Fruit fly (Drosophila melanogaster): ENCODE results near the gene CG2258.

CG2258 gene

dm6 chrX:8100026-8100825 lies 1.7 kb downstream of the CG2258 start (continued):
- TF ChIP-seq spab (GFP tag; optimal IDR thresholded peaks at IDR 0.05) (peak; percentile 68), CG16779 (tag; optimal IDR thresholded peaks at IDR 0.05) (peak; percentile 60), Ets96B (tag; optimal IDR thresholded peaks at IDR 0.05) (peak; percentile 81), Lpt (GFP tag; optimal IDR thresholded peaks at IDR 0.05) (peak; percentile 66), CG11902 (GFP tag; optimal IDR thresholded peaks at IDR 0.05) (peak; percentile 13), CG11762 (GFP tag; optimal IDR thresholded peaks at IDR 0.05; ENCODE audit: insufficient read depth) (peak; percentile 69), CG32006 (GFP tag; optimal IDR thresholded peaks at IDR 0.05) (peak; percentile 87), CG6163 (GFP tag; IDR thresholded peaks at IDR 0.05) (peak; percentile 90), dac (GFP tag; optimal IDR thresholded peaks at IDR 0.05) (peak; percentile 60), CG8119 (GFP tag; IDR thresholded peaks at IDR 0.05) (peak; percentile 90), CG6792 (GFP tag; optimal IDR thresholded peaks at IDR 0.05) (peak; percentile 77), Gug (GFP tag; IDR thresholded peaks at IDR 0.05) (peak; percentile 84), CG4318 (GFP tag; optimal IDR thresholded peaks at IDR 0.05) (peak; percentile 69), svp (GFP tag) (peak; percentile 88), salr (GFP tag; optimal IDR thresholded peaks at IDR 0.05) (peak; percentile 52 to 76), topi (GFP tag; optimal IDR thresholded peaks at IDR 0.05) (peak; percentile 73), acj6 (GFP tag; optimal IDR thresholded peaks at IDR 0.05) (peak; percentile 80)

dm6 chrX:8093722-8094177 lies 8.1 kb downstream of the CG2258 start, which contains the start of gene UbcE2H:
TSS of gene UbcE2H (minus strand) at chrX:8094064.
- TF ChIP-seq Hr39 (GFP tag; optimal IDR thresholded peaks at IDR 0.05) = no peak
- TF ChIP-seq CG10669 (GFP tag; optimal IDR thresholded peaks at IDR 0.05) = no peak
- TF ChIP-seq cyc (GFP tag; optimal IDR thresholded peaks at IDR 0.05) = no peak
- TF ChIP-seq lz (GFP tag; optimal IDR thresholded peaks at IDR 0.05) = no peak
- peak; percentile 58 for TF ChIP-seq Eip78C (GFP tag)
- TF ChIP-seq OdsH (GFP tag; optimal IDR thresholded peaks at IDR 0.05) = no peak
- no peak for TF ChIP-seq Sox14 (GFP tag; optimal IDR thresholded peaks at IDR 0.05)
- no peak for TF ChIP-seq salr (GFP tag; optimal IDR thresholded peaks at IDR 0.05)
- TF ChIP-seq CG6854 (GFP tag; optimal IDR thresholded peaks at IDR 0.05) = peak; percentile 12
- no peak for TF ChIP-seq CG10631 (GFP tag; optimal IDR thresholded peaks at IDR 0.05)
- peak; percentile 72 for TF ChIP-seq svp (GFP tag)
- peak; percentile 6 for TF ChIP-seq esn (GFP tag; optimal IDR thresholded peaks at IDR 0.05)
- TF ChIP-seq Gug (GFP tag; IDR thresholded peaks at IDR 0.05) = no peak
- no peak for TF ChIP-seq Ets21C (GFP tag; optimal IDR thresholded peaks at IDR 0.05)
- TF ChIP-seq CG8632 (GFP tag; optimal IDR thresholded peaks at IDR 0.05) = no peak
- no peak for TF ChIP-seq Eip75B (GFP tag; optimal IDR thresholded peaks at IDR 0.05)
- peak; percentile 47 for TF ChIP-seq topi (GFP tag; optimal IDR thresholded peaks at IDR 0.05)
- TF ChIP-seq fkh (GFP tag; optimal IDR thresholded peaks at IDR 0.05) = peak; percentile 65
- no peak for TF ChIP-seq acj6 (GFP tag; optimal IDR thresholded peaks at IDR 0.05)
- TF ChIP-seq CG11762 (GFP tag; optimal IDR thresholded peaks at IDR 0.05; ENCODE audit: insufficient read depth) = no peak
- peak; percentile 20 for TF ChIP-seq achi (GFP tag; optimal IDR thresholded peaks at IDR 0.05)
- TF ChIP-seq CG31627 (GFP tag; optimal IDR thresholded peaks at IDR 0.05) = no peak
- no peak for TF ChIP-seq dac (GFP tag; optimal IDR thresholded peaks at IDR 0.05)
- no peak for TF ChIP-seq CG6163 (GFP tag; IDR thresholded peaks at IDR 0.05)
- no peak for TF ChIP-seq CG4318 (GFP tag; optimal IDR thresholded peaks at IDR 0.05)
- TF ChIP-seq vri (GFP tag; optimal IDR thresholded peaks at IDR 0.05) = no peak
- peak; percentile 44 for TF ChIP-seq CG1621 (tag; optimal IDR thresholded peaks at IDR 0.05)
- TF ChIP-seq CG7368 (GFP tag; optimal IDR thresholded peaks at IDR 0.05) = no peak
- no peak for TF ChIP-seq Met (GFP tag; optimal IDR thresholded peaks at IDR 0.05)
- TF ChIP-seq CG8319 (GFP tag; optimal IDR thresholded peaks at IDR 0.05) = no peak
- TF ChIP-seq CG9139 (GFP tag; optimal IDR thresholded peaks at IDR 0.05) = no peak
- TF ChIP-seq CG6792 (GFP tag; optimal IDR thresholded peaks at IDR 0.05) = no peak
- no peak for TF ChIP-seq fd85E (GFP tag; optimal IDR thresholded peaks at IDR 0.05)
- TF ChIP-seq Lpt (GFP tag; optimal IDR thresholded peaks at IDR 0.05) = no peak
- peak; percentile 18 for TF ChIP-seq net (GFP tag; optimal IDR thresholded peaks at IDR 0.05)
- 0 out of 2 replicates have a peak, but pooled peaks have one; percentile 30 for TF ChIP-seq CG15336 (GFP tag; IDR thresholded peaks at IDR 0.05)
- no peak for TF ChIP-seq fd59A (GFP tag; optimal IDR thresholded peaks at IDR 0.05)
